Fruit fly (Drosophila melanogaster) whole organism, embryonic: ENCODE results near the gene por.

Experiments used
- B-H1 ChIP-seq: fragments of 200-800 bp; sonication (Bioruptor generic); IDR thresholded peaks from 3 replicates; pipeline ENCODE4 v1.3.6; 2022; ENCODE audit warnings: missing biosample characterization, missing genetic modification characterization
- BEAF-32 ChIP-seq: fragments of 200-800 bp; sonication (Bioruptor generic); optimal IDR thresholded peaks from 3 replicates; lab custom pipeline; 2017; ENCODE audit warnings: missing biosample characterization, missing genetic modification characterization, mild to moderate bottlenecking, moderate library complexity, missing genetic modification reagents
- Bdp1 ChIP-seq: fragments of 200-800 bp; sonication (Bioruptor generic); optimal IDR thresholded peaks from 3 replicates; lab custom pipeline; 2016; ENCODE audit warnings: missing biosample characterization, missing genetic modification characterization
- CG11456 ChIP-seq: fragments of 200-800 bp; sonication (Bioruptor generic); IDR thresholded peaks from 3 replicates; pipeline ENCODE4 v1.3.6; 2022; ENCODE audit warnings: missing biosample characterization, missing genetic modification characterization
- CG13424 ChIP-seq: fragments of 200-800 bp; sonication (Bioruptor generic); optimal IDR thresholded peaks from 2 replicates; lab custom pipeline; 2019; ENCODE audit warnings: missing biosample characterization, mild to moderate bottlenecking, missing genetic modification characterization, moderate library complexity
- CG14710 ChIP-seq: fragments of 200-800 bp; sonication (Bioruptor generic); optimal IDR thresholded peaks from 3 replicates; lab custom pipeline; 2019; ENCODE audit warnings: missing biosample characterization, mild to moderate bottlenecking, missing genetic modification characterization, moderate library complexity
- CG16863 ChIP-seq: fragments of 200-800 bp; sonication (Bioruptor generic); optimal IDR thresholded peaks from 3 replicates; lab custom pipeline; 2016; ENCODE audit warnings: missing biosample characterization, missing genetic modification characterization
- CG17186 ChIP-seq: fragments of 200-800 bp; sonication (Bioruptor generic); optimal IDR thresholded peaks from 3 replicates; lab custom pipeline; 2017; ENCODE audit warnings: missing biosample characterization, missing genetic modification reagents, missing genetic modification characterization
- CG17612 ChIP-seq: fragments of 200-800 bp; sonication (Bioruptor generic); IDR thresholded peaks from 2 replicates; pipeline ENCODE4 v1.3.6; 2022; ENCODE audit warnings: missing biosample characterization, missing genetic modification characterization
- CG2875 ChIP-seq: fragments of 200-800 bp; sonication (Bioruptor generic); optimal IDR thresholded peaks from 2 replicates; lab custom pipeline; 2017; ENCODE audit warnings: missing biosample characterization, mild to moderate bottlenecking, missing genetic modification characterization, missing genetic modification reagents
- CG31365 ChIP-seq: fragments of 200-800 bp; sonication (Bioruptor generic); optimal IDR thresholded peaks from 2 replicates; lab custom pipeline; 2018; ENCODE audit warnings: missing biosample characterization, mild to moderate bottlenecking, missing genetic modification characterization
- CG3838 ChIP-seq: fragments of 200-800 bp; sonication (Bioruptor generic); optimal IDR thresholded peaks from 3 replicates; lab custom pipeline; 2016; ENCODE audit warnings: missing biosample characterization, missing genetic modification characterization
- CG4617 ChIP-seq: fragments of 200-800 bp; sonication (Bioruptor generic); optimal IDR thresholded peaks from 3 replicates; lab custom pipeline; 2016; ENCODE audit warnings: missing biosample characterization, missing genetic modification characterization, borderline replicate concordance
- CG4854 ChIP-seq: fragments of 200-800 bp; sonication (Bioruptor generic); optimal IDR thresholded peaks from 2 replicates; lab custom pipeline; 2016; ENCODE audit warnings: missing biosample characterization, missing genetic modification characterization, inconsistent platforms
- CG5180 ChIP-seq: fragments of 200-800 bp; sonication (Bioruptor generic); optimal IDR thresholded peaks from 3 replicates; lab custom pipeline; 2017; ENCODE audit warnings: missing biosample characterization, missing genetic modification characterization, mild to moderate bottlenecking, moderate library complexity, missing genetic modification reagents
- CG7271 ChIP-seq: fragments of 200-800 bp; sonication (Bioruptor generic); optimal IDR thresholded peaks from 2 replicates; lab custom pipeline; 2018; ENCODE audit warnings: missing biosample characterization, mild to moderate bottlenecking, missing genetic modification characterization, moderate library complexity
- CG7556 ChIP-seq: fragments of 200-800 bp; sonication (Bioruptor generic); optimal IDR thresholded peaks from 2 replicates; lab custom pipeline; 2017; ENCODE audit warnings: missing biosample characterization, mild to moderate bottlenecking, missing genetic modification characterization
- CG7963 ChIP-seq: fragments of 200-800 bp; sonication (Bioruptor generic); IDR thresholded peaks from 3 replicates; pipeline ENCODE4 v1.3.6; 2022; ENCODE audit warnings: missing biosample characterization, missing genetic modification characterization; ENCODE audit not compliant: partially characterized antibody
- CG9215 ChIP-seq: fragments of 200-800 bp; sonication (Bioruptor generic); IDR thresholded peaks from 2 replicates; pipeline ENCODE4 v1.3.6; 2022; ENCODE audit warnings: missing biosample characterization, missing genetic modification characterization
- CG9437 ChIP-seq: fragments of 200-800 bp; sonication (Bioruptor generic); optimal IDR thresholded peaks from 2 replicates; lab custom pipeline; 2018; ENCODE audit warnings: missing biosample characterization, mild to moderate bottlenecking, missing genetic modification characterization
- CG9797 ChIP-seq: fragments of 200-800 bp; sonication (Bioruptor generic); optimal IDR thresholded peaks from 3 replicates; lab custom pipeline; 2018; ENCODE audit warnings: missing biosample characterization, mild to moderate bottlenecking, missing genetic modification characterization
- Dbx ChIP-seq: fragments of 200-800 bp; sonication (Bioruptor generic); IDR thresholded peaks from 3 replicates; pipeline ENCODE4 v1.3.6; 2022; ENCODE audit warnings: missing biosample characterization, missing genetic modification characterization
- Doc2 ChIP-seq: fragments of 200-800 bp; sonication (Bioruptor generic); IDR thresholded peaks from 2 replicates; pipeline ENCODE4 v1.3.6; 2022; ENCODE audit warnings: missing biosample characterization, missing genetic modification characterization
- Dp ChIP-seq: fragments of 200-800 bp; sonication (Bioruptor generic); optimal IDR thresholded peaks from 2 replicates; lab custom pipeline; 2018; ENCODE audit warnings: missing biosample characterization, mild to moderate bottlenecking, missing genetic modification characterization, moderate library complexity
- Elba2 ChIP-seq: fragments of 200-800 bp; sonication (Bioruptor generic); optimal IDR thresholded peaks from 3 replicates; lab custom pipeline; 2016; ENCODE audit warnings: missing biosample characterization, missing genetic modification characterization
- GATAe ChIP-seq: fragments of 200-800 bp; sonication (Bioruptor generic); conservative IDR thresholded peaks from 2 replicates; pipeline ENCODE4 v1.3.6; 2022; ENCODE audit warnings: missing biosample characterization, missing genetic modification characterization
- HLH54F ChIP-seq: fragments of 200-800 bp; sonication (Bioruptor generic); optimal IDR thresholded peaks from 3 replicates; lab custom pipeline; 2016; ENCODE audit warnings: missing biosample characterization, missing genetic modification characterization
- Hmr ChIP-seq: fragments of 200-800 bp; sonication (Bioruptor generic); optimal IDR thresholded peaks from 3 replicates; lab custom pipeline; 2017; ENCODE audit warnings: mild to moderate bottlenecking, missing biosample characterization, missing genetic modification reagents, missing genetic modification characterization
- Hmx ChIP-seq: fragments of 200-800 bp; sonication (Bioruptor generic); optimal IDR thresholded peaks from 2 replicates; lab custom pipeline; 2016; ENCODE audit warnings: missing biosample characterization, missing genetic modification characterization
- Hr39 ChIP-seq: fragments of >200 bp; optimal IDR thresholded peaks from 2 replicates; lab custom pipeline; 2017
- Kr ChIP-seq: fragments of 200-800 bp; sonication (Bioruptor generic); optimal IDR thresholded peaks from 2 replicates; lab custom pipeline; 2017; ENCODE audit warnings: missing biosample characterization, mild to moderate bottlenecking, missing genetic modification characterization
- Meics ChIP-seq: fragments of 200-800 bp; sonication (Bioruptor generic); optimal IDR thresholded peaks from 2 replicates; lab custom pipeline; 2017; ENCODE audit warnings: missing biosample characterization, mild to moderate bottlenecking, missing genetic modification characterization
- NC2β ChIP-seq: fragments of 200-800 bp; sonication (Bioruptor generic); optimal IDR thresholded peaks from 2 replicates; lab custom pipeline; 2016; ENCODE audit warnings: missing biosample characterization, missing genetic modification characterization
- NfI ChIP-seq: fragments of 200-800 bp; sonication (Bioruptor generic); optimal IDR thresholded peaks from 3 replicates; lab custom pipeline; 2018; ENCODE audit warnings: missing biosample characterization, mild to moderate bottlenecking, missing genetic modification characterization, moderate library complexity
- PHDP ChIP-seq: fragments of 200-800 bp; sonication (Bioruptor generic); optimal IDR thresholded peaks from 3 replicates; lab custom pipeline; 2018; ENCODE audit warnings: missing biosample characterization, mild to moderate bottlenecking, missing genetic modification characterization, moderate library complexity
- Sin3A ChIP-seq: fragments of >200 bp; optimal IDR thresholded peaks from 2 replicates; lab custom pipeline; 2018
- TFAM ChIP-seq: fragments of 200-800 bp; sonication (Bioruptor generic); optimal IDR thresholded peaks from 2 replicates; lab custom pipeline; 2017; ENCODE audit warnings: missing biosample characterization, missing genetic modification characterization, inconsistent platforms
- YL-1 ChIP-seq: fragments of 200-800 bp; sonication (Bioruptor generic); optimal IDR thresholded peaks from 3 replicates; lab custom pipeline; 2017; ENCODE audit warnings: missing biosample characterization, mild to moderate bottlenecking, missing genetic modification characterization
- ab ChIP-seq: fragments of 200-800 bp; sonication (Bioruptor generic); optimal IDR thresholded peaks from 2 replicates; lab custom pipeline; 2016; ENCODE audit warnings: missing biosample characterization, missing genetic modification characterization
- aop ChIP-seq: fragments of 200-800 bp; sonication (Bioruptor generic); IDR thresholded peaks from 2 replicates; pipeline ENCODE4 v1.3.6; 2022; ENCODE audit warnings: missing biosample characterization, missing genetic modification characterization
- ase ChIP-seq: fragments of 200-800 bp; sonication (Bioruptor generic); IDR thresholded peaks from 3 replicates; pipeline ENCODE4 v1.3.6; 2022; ENCODE audit warnings: missing biosample characterization, missing genetic modification characterization
- az2 ChIP-seq: fragments of 200-800 bp; sonication (Bioruptor generic); optimal IDR thresholded peaks from 3 replicates; lab custom pipeline; 2016; ENCODE audit warnings: missing biosample characterization, missing genetic modification characterization
- bigmax ChIP-seq: fragments of 200-800 bp; sonication (Bioruptor generic); optimal IDR thresholded peaks from 2 replicates; lab custom pipeline; 2018; ENCODE audit warnings: missing biosample characterization, mild to moderate bottlenecking, missing genetic modification characterization
- cg ChIP-seq: fragments of 200-800 bp; sonication (Bioruptor generic); optimal IDR thresholded peaks from 3 replicates; lab custom pipeline; 2019; ENCODE audit warnings: missing biosample characterization, mild to moderate bottlenecking, missing genetic modification characterization, moderate library complexity
- dmrt11E ChIP-seq: fragments of 200-800 bp; sonication (Bioruptor generic); optimal IDR thresholded peaks from 3 replicates; lab custom pipeline; 2018; ENCODE audit warnings: missing biosample characterization, mild to moderate bottlenecking, missing genetic modification characterization, moderate library complexity
- emc ChIP-seq: fragments of 200-800 bp; sonication (Bioruptor generic); optimal IDR thresholded peaks from 2 replicates; lab custom pipeline; 2016; ENCODE audit warnings: missing biosample characterization, missing genetic modification characterization
- ems ChIP-seq: fragments of 200-800 bp; sonication (Bioruptor generic); optimal IDR thresholded peaks from 3 replicates; lab custom pipeline; 2016; ENCODE audit warnings: missing biosample characterization, missing genetic modification characterization
- pnt ChIP-seq: fragments of 200-800 bp; sonication (Bioruptor generic); optimal IDR thresholded peaks from 3 replicates; lab custom pipeline; 2016; ENCODE audit warnings: missing biosample characterization, missing genetic modification characterization
- prd ChIP-seq, 3 experiments: fragments of >200 bp in 2 of 3; fragments of 200-800 bp in 1 of 3; sonication (Bioruptor generic) in 1 of 3; optimal IDR thresholded peaks in 2 of 3; IDR thresholded peaks in 1 of 3; 2 replicates in 2 of 3; 3 replicates in 1 of 3; pipeline versions ENCODE4 v1.3.6 to Lab custom; 2017 to 2022; ENCODE audit warnings: missing biosample characterization in 1 of 3, missing genetic modification characterization in 1 of 3
- sna ChIP-seq: fragments of 200-800 bp; sonication (Bioruptor generic); IDR thresholded peaks from 2 replicates; pipeline ENCODE4 v1.3.6; 2022; ENCODE audit warnings: missing biosample characterization, missing genetic modification characterization; ENCODE audit not compliant: partially characterized antibody
- tna ChIP-seq: fragments of 200-800 bp; sonication (Bioruptor generic); IDR thresholded peaks from 2 replicates; pipeline ENCODE4 v1.3.6; 2022; ENCODE audit warnings: missing biosample characterization, missing genetic modification characterization; ENCODE audit not compliant: partially characterized antibody
- unpg ChIP-seq: fragments of 200-800 bp; sonication (Bioruptor generic); optimal IDR thresholded peaks from 3 replicates; lab custom pipeline; 2018; ENCODE audit warnings: missing biosample characterization, mild to moderate bottlenecking, missing genetic modification characterization, moderate library complexity

por gene

DNA sequence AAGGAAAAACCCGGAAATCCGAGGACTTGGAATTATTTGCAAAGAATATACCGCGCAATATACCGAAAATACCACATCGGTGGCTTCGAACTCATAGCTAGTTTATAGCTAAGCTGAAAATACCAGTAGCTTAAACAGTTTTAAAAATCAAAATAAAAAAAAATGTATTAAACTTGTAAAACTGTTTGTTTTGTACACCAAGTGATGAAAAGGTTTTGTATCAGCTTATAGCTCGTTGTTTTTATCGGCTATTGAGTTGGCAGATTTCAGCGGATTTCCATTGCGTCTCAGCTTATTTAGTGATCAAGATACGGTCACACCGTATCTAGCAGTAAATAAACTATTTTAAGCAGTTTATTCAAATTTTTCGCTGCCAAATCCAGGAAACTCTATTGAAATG is at the start of gene por, which contains the start of gene CG6179 (continued):
- TF ChIP-seq CG4854 (no peak), CG14710 (tag; lab: Kevin White, UChicago) (peak; percentile 33), CG7556 (no peak), ase (no peak), Dbx (no peak), Hr39 (lab: Kevin White, UChicago) (no peak), Elba2 (GFP tag; lab: Kevin White, UChicago) (no peak), dmrt11E (tag; lab: Kevin White, UChicago) (no peak), sna (GFP tag; lab: Robert Waterston, UW) (no peak), CG7963 (no peak), YL-1 (GFP tag; lab: Kevin White, UChicago) (peak; percentile 45), bigmax (GFP tag; lab: Kevin White, UChicago) (no peak), az2 (no peak), tna (GFP tag; lab: Robert Waterston, UW) (no peak), GATAe (no peak), emc (GFP tag; lab: Kevin White, UChicago) (no peak), CG7271 (tag; lab: Kevin White, UChicago) (no peak), ems (GFP tag; lab: Kevin White, UChicago) (no peak), CG16863 (GFP tag; lab: Kevin White, UChicago) (no peak), NC2β (GFP tag; lab: Kevin White, UChicago) (no peak), CG17612 (GFP tag; lab: Robert Waterston, UW) (no peak), Kr (GFP tag; lab: Kevin White, UChicago) (no peak), CG31365 (tag; lab: Kevin White, UChicago) (no peak), Meics (no peak), CG13424 (peak; percentile 4), CG4617 (GFP tag; lab: Kevin White, UChicago) (peak; percentile 22), unpg (GFP tag; lab: Kevin White, UChicago) (no peak), BEAF-32 (GFP tag; lab: Kevin White, UChicago) (peak; percentile 29), prd (optimal IDR thresholded peaks at IDR 0.05; lab: Kevin White, UChicago) (no peak), prd (GFP tag; IDR thresholded peaks at IDR 0.05; lab: Robert Waterston, UW) (no peak), pnt (no peak), CG2875 (GFP tag; lab: Kevin White, UChicago) (no peak), CG5180 (GFP tag; lab: Kevin White, UChicago) (no peak), cg (no peak), Bdp1 (GFP tag; lab: Kevin White, UChicago) (no peak), CG9797 (peak; percentile 52), CG17186 (GFP tag; lab: Kevin White, UChicago) (peak; percentile 43), PHDP (tag; lab: Kevin White, UChicago) (no peak), CG9215 (GFP tag; lab: Robert Waterston, UW) (no peak), Doc2 (no peak), HLH54F (GFP tag; lab: Kevin White, UChicago) (no peak), NfI (GFP tag; lab: Kevin White, UChicago) (no peak), CG3838 (GFP tag; lab: Kevin White, UChicago) (no peak), Hmr (GFP tag; lab: Kevin White, UChicago) (no peak), TFAM (no peak), CG11456 (no peak), Hmx (GFP tag; lab: Kevin White, UChicago) (no peak), B-H1 (no peak), Sin3A (lab: Kevin White, UChicago) (peak; percentile 48), CG9437 (GFP tag; lab: Kevin White, UChicago) (no peak), ab (no peak), Dp (peak; percentile 35), aop (no peak)
